Fruit fly (Drosophila melanogaster) whole organism, adult: Measurements from ENCODE around the gene CG33928.
A peak's percentile ranks its signal among the peaks of the same experiment; 100 is the strongest.

ENCODE experiments used
- CG1620 ChIP-seq: fragments of 200-800 bp; sonication (Bioruptor generic); optimal IDR thresholded peaks from 2 replicates; lab custom pipeline; 2016; ENCODE audit warnings: missing biosample characterization, missing genetic modification characterization
- CG7101 ChIP-seq: fragments of 200-800 bp; sonication (Bioruptor generic); optimal IDR thresholded peaks from 2 replicates; lab custom pipeline; 2018; ENCODE audit warnings: missing biosample characterization, mild to moderate bottlenecking, missing genetic modification characterization, moderate library complexity
- kay ChIP-seq: fragments of 200-800 bp; sonication (Bioruptor generic); peaks from one replicate; lab custom pipeline; 2016; ENCODE audit warnings: missing biosample characterization, missing genetic modification characterization, borderline replicate concordance

DNA sequence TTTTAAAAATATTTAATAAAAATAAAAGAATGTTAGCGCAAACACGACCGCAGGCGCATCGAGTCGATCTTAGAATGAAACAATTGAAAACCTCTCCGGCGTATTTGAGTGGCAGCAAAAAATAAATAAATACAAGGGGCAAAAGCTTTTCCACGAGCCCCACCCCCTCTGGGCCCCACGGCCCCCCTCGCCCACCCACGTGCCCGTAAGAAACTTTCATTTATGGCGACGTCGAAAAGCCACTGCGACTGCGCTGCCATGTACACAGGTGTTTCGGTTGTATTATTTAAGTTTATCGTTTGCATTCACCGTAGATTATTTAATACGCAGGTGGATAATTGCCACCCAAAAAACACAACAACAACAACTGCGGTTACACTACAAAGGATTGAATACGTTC is 12.0 kb upstream of the CG33928 start:
- TF ChIP-seq kay, result no peak
- TF ChIP-seq CG7101 (tag; lab: Kevin White, UChicago), result peak; percentile 3
- no peak for TF ChIP-seq CG1620 (GFP tag; lab: Kevin White, UChicago)
